Worm (Caenorhabditis elegans) whole organism, L4 larva: ENCODE results near the gene C05B5.11.

ENCODE experiments used
- F44E2.7 ChIP-seq: fragments of 200-800 bp; sonication (Bioruptor generic); IDR thresholded peaks from 2 replicates; pipeline ENCODE4 v2.1.2; 2022; ENCODE audit warnings: missing genetic modification characterization, missing compliant biosample characterization
- F49E8.2 ChIP-seq: sonication (generic microtip); optimal IDR thresholded peaks from 2 replicates; lab custom pipeline; 2016; ENCODE audit warnings: missing compliant biosample characterization, mild to moderate bottlenecking, missing genetic modification characterization, borderline replicate concordance
- R02D3.7 ChIP-seq: fragments of 150-350 bp; sonication (generic microtip); optimal IDR thresholded peaks from 3 replicates; lab custom pipeline; 2014; ENCODE audit warnings: missing biosample characterization, missing genetic modification characterization
- T20F7.1 ChIP-seq: fragments of 200-800 bp; sonication (Bioruptor generic); optimal IDR thresholded peaks from 2 replicates; lab custom pipeline; 2018; ENCODE audit warnings: mild to moderate bottlenecking, missing genetic modification characterization, missing compliant biosample characterization
- T26A8.4 ChIP-seq: fragments of 200-800 bp; sonication (Bioruptor generic); IDR thresholded peaks from 2 replicates; pipeline ENCODE4 v1.3.6; 2022; ENCODE audit warnings: missing genetic modification characterization, missing compliant biosample characterization
- Y105C5A.15 ChIP-seq: fragments of 200-800 bp; sonication (Bioruptor generic); IDR thresholded peaks from 2 replicates; pipeline ENCODE4 v1.3.6; 2022; ENCODE audit warnings: missing genetic modification characterization, missing compliant biosample characterization
- Y5F2A.4 ChIP-seq: fragments of 200-800 bp; sonication (Bioruptor generic); optimal IDR thresholded peaks from 2 replicates; lab custom pipeline; 2018; ENCODE audit warnings: mild to moderate bottlenecking, missing genetic modification characterization, missing compliant biosample characterization
- ZK546.5 ChIP-seq, 2 experiments: sonication (generic microtip); optimal IDR thresholded peaks; 2 replicates each; lab custom pipeline; 2017; ENCODE audit warnings: missing biosample characterization in 2 of 2, missing genetic modification characterization in 2 of 2
- ama-1 ChIP-seq: fragments of 150-350 bp; optimal IDR thresholded peaks from 2 replicates; lab custom pipeline; 2014; ENCODE audit warnings: inconsistent platforms, mixed read lengths
- attf-4 ChIP-seq: sonication (generic microtip); optimal IDR thresholded peaks from 3 replicates; lab custom pipeline; 2017; ENCODE audit warnings: missing biosample characterization, missing genetic modification characterization
- ceh-28 ChIP-seq: fragments of 150-350 bp; optimal IDR thresholded peaks from 2 replicates; lab custom pipeline; 2014; ENCODE audit warnings: missing biosample characterization, missing genetic modification reagents, missing genetic modification characterization
- ceh-44 ChIP-seq: fragments of 200-800 bp; sonication (Bioruptor generic); IDR thresholded peaks from 2 replicates; pipeline ENCODE4 v1.3.6; 2022; ENCODE audit warnings: missing genetic modification reagents, missing genetic modification characterization, missing compliant biosample characterization
- ces-1 ChIP-seq: fragments of 150-350 bp; sonication (generic microtip); optimal IDR thresholded peaks from 4 replicates; lab custom pipeline; 2014; ENCODE audit warnings: missing biosample characterization, missing genetic modification reagents, missing genetic modification characterization
- daf-12 ChIP-seq: fragments of 150-350 bp; optimal IDR thresholded peaks from 2 replicates; lab custom pipeline; 2014; ENCODE audit warnings: missing biosample characterization, missing genetic modification reagents, missing genetic modification characterization
- fos-1 ChIP-seq: fragments of 150-350 bp; optimal IDR thresholded peaks from 2 replicates; lab custom pipeline; 2014; ENCODE audit warnings: missing biosample characterization, missing genetic modification characterization
- hlh-11 ChIP-seq: fragments of 200-800 bp; sonication (Bioruptor generic); optimal IDR thresholded peaks from 2 replicates; lab custom pipeline; 2018; ENCODE audit warnings: mild to moderate bottlenecking, missing genetic modification characterization, missing compliant biosample characterization
- hmg-1.1 ChIP-seq: fragments of 200-800 bp; sonication (Bioruptor generic); IDR thresholded peaks from 2 replicates; pipeline ENCODE4 v1.3.6; 2022; ENCODE audit warnings: missing genetic modification reagents, missing genetic modification characterization, missing compliant biosample characterization
- lin-1 ChIP-seq: fragments of 200-800 bp; sonication (Bioruptor generic); IDR thresholded peaks from 2 replicates; pipeline ENCODE4 v1.3.6; 2022; ENCODE audit warnings: missing genetic modification reagents, missing genetic modification characterization, missing compliant biosample characterization
- lin-38 ChIP-seq: fragments of 200-800 bp; sonication (Bioruptor generic); IDR thresholded peaks from 2 replicates; pipeline ENCODE4 v1.3.6; 2022; ENCODE audit warnings: missing genetic modification reagents, missing genetic modification characterization, missing compliant biosample characterization
- madf-9 ChIP-seq: fragments of 200-800 bp; sonication (Bioruptor generic); conservative IDR thresholded peaks from 2 replicates; pipeline ENCODE4 v1.3.6; 2022; ENCODE audit warnings: missing genetic modification reagents, missing genetic modification characterization, missing compliant biosample characterization
- mes-2 ChIP-seq: sonication (generic microtip); optimal IDR thresholded peaks from 2 replicates; lab custom pipeline; 2016; ENCODE audit warnings: missing genotype, mild to moderate bottlenecking, missing genetic modification characterization, missing compliant biosample characterization; ENCODE audit not compliant: poor library complexity, severe bottlenecking
- nhr-11 ChIP-seq: fragments of 150-350 bp; optimal IDR thresholded peaks from 2 replicates; lab custom pipeline; 2014; ENCODE audit warnings: missing biosample characterization, missing genetic modification characterization
- nhr-237 ChIP-seq: sonication (generic microtip); optimal IDR thresholded peaks from 2 replicates; lab custom pipeline; 2017; ENCODE audit warnings: missing biosample characterization, missing genetic modification characterization
- nhr-25 ChIP-seq: sonication (generic microtip); optimal IDR thresholded peaks from 2 replicates; lab custom pipeline; 2017; ENCODE audit warnings: missing genetic modification characterization, mild to moderate bottlenecking, missing compliant biosample characterization, antibody characterized with exemption, moderate library complexity, borderline replicate concordance; ENCODE audit not compliant: insufficient read depth
- nhr-6 ChIP-seq: fragments of 150-350 bp; optimal IDR thresholded peaks from 2 replicates; lab custom pipeline; 2014; ENCODE audit warnings: missing biosample characterization, missing genetic modification characterization
- nhr-76 ChIP-seq: fragments of 150-350 bp; optimal IDR thresholded peaks from 2 replicates; lab custom pipeline; 2014; ENCODE audit warnings: missing biosample characterization, missing genetic modification characterization
- nhr-77 ChIP-seq: fragments of 150-350 bp; optimal IDR thresholded peaks from 2 replicates; lab custom pipeline; 2014; ENCODE audit warnings: missing biosample characterization, missing genetic modification characterization
- pha-4 ChIP-seq, 2 experiments: fragments of 150-350 bp in 1 of 2; fragments of 200-800 bp in 1 of 2; sonication (Bioruptor generic) in 1 of 2; IDR thresholded peaks in 1 of 2; optimal IDR thresholded peaks in 1 of 2; 2 replicates each; pipeline versions ENCODE4 v1.3.6 to Lab custom; 2014 to 2022; ENCODE audit warnings: missing genetic modification characterization in 2 of 2, missing genetic modification reagents in 2 of 2, missing biosample characterization in 1 of 2, missing compliant biosample characterization in 1 of 2
- pqm-1 ChIP-seq: sonication (generic microtip); optimal IDR thresholded peaks from 2 replicates; lab custom pipeline; 2017; ENCODE audit warnings: missing biosample characterization, missing genetic modification characterization
- rbr-2 ChIP-seq: sonication (generic microtip); optimal IDR thresholded peaks from 2 replicates; lab custom pipeline; 2016; ENCODE audit warnings: missing genotype, missing genetic modification characterization, missing compliant biosample characterization
- sdz-12 ChIP-seq: fragments of 200-800 bp; sonication (Bioruptor generic); optimal IDR thresholded peaks from 2 replicates; lab custom pipeline; 2018; ENCODE audit warnings: mild to moderate bottlenecking, missing genetic modification characterization, missing compliant biosample characterization
- snpc-4 ChIP-seq: fragments of 150-350 bp; optimal IDR thresholded peaks from 2 replicates; lab custom pipeline; 2014; ENCODE audit warnings: missing biosample characterization, missing genetic modification characterization
- spr-3 ChIP-seq: fragments of 200-800 bp; sonication (Bioruptor generic); optimal IDR thresholded peaks from 2 replicates; lab custom pipeline; 2018; ENCODE audit warnings: mild to moderate bottlenecking, missing genetic modification characterization, missing compliant biosample characterization
- tra-1 ChIP-seq: fragments of 200-800 bp; sonication (Bioruptor generic); IDR thresholded peaks from 2 replicates; pipeline ENCODE4 v1.3.6; 2022; ENCODE audit warnings: missing genetic modification reagents, missing genetic modification characterization, missing compliant biosample characterization
- unc-39 ChIP-seq: sonication (generic microtip); optimal IDR thresholded peaks from 2 replicates; lab custom pipeline; 2017; ENCODE audit warnings: missing biosample characterization, missing genetic modification characterization
- unc-62 ChIP-seq, 3 experiments: fragments of 150-350 bp in 1 of 3; sonication (generic microtip); optimal IDR thresholded peaks in 2 of 3; peaks in 1 of 3; 1 replicate in 1 of 3; 2 replicates in 2 of 3; lab custom pipeline; 2014 to 2017; ENCODE audit warnings: missing biosample characterization in 3 of 3, missing genetic modification characterization in 3 of 3, missing genetic modification reagents in 3 of 3, missing genotype in 1 of 3
- vab-7 ChIP-seq: fragments of 200-800 bp; sonication (Bioruptor generic); IDR thresholded peaks from 2 replicates; pipeline ENCODE4 v1.3.6; 2022; ENCODE audit warnings: missing genetic modification reagents, missing genetic modification characterization, missing compliant biosample characterization
- ztf-7 ChIP-seq: fragments of 150-350 bp; optimal IDR thresholded peaks from 2 replicates; lab custom pipeline; 2014; ENCODE audit warnings: missing biosample characterization, missing genetic modification characterization

C05B5.11 gene

DNA sequence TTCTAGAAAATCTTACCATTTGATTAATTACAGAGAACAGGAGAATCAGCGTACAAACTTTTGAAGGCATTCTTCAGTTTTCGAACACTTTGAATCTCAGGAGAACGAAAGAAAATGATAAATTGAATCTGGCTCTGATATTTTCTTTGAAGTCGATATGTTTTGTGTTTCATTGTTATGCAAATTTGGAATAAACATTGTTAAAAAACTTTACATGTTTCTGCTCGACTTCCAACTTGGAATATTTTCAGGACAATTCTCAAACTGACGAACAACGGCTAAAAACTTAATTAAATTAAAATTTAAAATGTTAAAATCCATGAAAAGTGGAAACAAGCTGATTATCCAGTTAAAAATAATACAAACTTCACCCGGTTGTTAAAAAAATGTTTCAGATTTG, 16.0 kb upstream of the C05B5.11 start, which contains the start of gene C05B5.1:
C05B5.1 (minus strand) TSS at position 101 of the 400 bp plus-strand sequence.
- TF ChIP-seq Y105C5A.15 = no peak
- no peak for TF ChIP-seq unc-62 (GFP tag; optimal IDR thresholded peaks at IDR 0.05 in 1 of 2; lab: Kevin White, UChicago)
- no peak for TF ChIP-seq unc-62 (tag; optimal IDR thresholded peaks at IDR 0.05; lab: Kevin White, UChicago)
- no peak for TF ChIP-seq ZK546.5 (tag; optimal IDR thresholded peaks at IDR 0.05; lab: Kevin White, UChicago)
- TF ChIP-seq spr-3 (GFP tag; lab: Kevin White, UChicago) = no peak
- no peak for TF ChIP-seq ceh-44
- no peak for TF ChIP-seq F49E8.2 (tag; lab: Kevin White, UChicago)
- TF ChIP-seq F44E2.7 (GFP tag; lab: Robert Waterston, UW) = no peak
- no peak for TF ChIP-seq nhr-76 (tag; lab: Kevin White, UChicago)
- no peak for TF ChIP-seq madf-9
- no peak for TF ChIP-seq mes-2 (tag; lab: Kevin White, UChicago)
- TF ChIP-seq nhr-6 (tag; lab: Kevin White, UChicago) = no peak
- no peak for TF ChIP-seq T20F7.1 (GFP tag; lab: Kevin White, UChicago)
- no peak for TF ChIP-seq daf-12 (tag; lab: Kevin White, UChicago)
- no peak for TF ChIP-seq ceh-28
- no peak for TF ChIP-seq pqm-1 (tag; lab: Kevin White, UChicago)
- no peak for TF ChIP-seq fos-1 (tag; lab: Kevin White, UChicago)
- TF ChIP-seq hlh-11 (tag; lab: Kevin White, UChicago) = no peak
- TF ChIP-seq unc-39 = no peak
- no peak for TF ChIP-seq nhr-25 (tag; lab: Kevin White, UChicago)
- no peak for TF ChIP-seq Y5F2A.4 (GFP tag; lab: Kevin White, UChicago)

DNA sequence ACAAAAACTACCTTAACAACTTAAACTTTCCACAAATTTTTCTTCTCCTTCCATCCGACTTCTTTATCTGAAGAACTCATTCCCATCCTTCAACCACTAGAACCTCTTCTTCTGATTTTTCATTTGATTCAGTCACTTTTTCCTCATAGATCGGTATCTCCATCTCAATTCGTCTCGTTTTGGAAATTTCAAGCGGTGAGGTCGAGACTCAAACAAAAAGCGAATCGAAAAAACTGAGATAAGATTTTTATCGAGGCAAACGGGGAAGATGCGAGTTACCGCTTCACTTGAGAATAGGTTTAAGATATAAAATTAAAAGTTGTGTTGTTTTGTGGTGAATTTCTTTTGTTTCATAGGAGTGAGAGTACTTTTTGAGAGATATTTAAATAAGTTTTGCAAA, 13.0 kb upstream of the C05B5.11 start:
- TF ChIP-seq sdz-12 (GFP tag; lab: Kevin White, UChicago) = no peak
- no peak for TF ChIP-seq ama-1 (lab: Kevin White, UChicago)
- TF ChIP-seq R02D3.7 (tag; lab: Kevin White, UChicago) = no peak
- no peak for TF ChIP-seq attf-4
- TF ChIP-seq lin-38 = no peak
- TF ChIP-seq ces-1 = no peak
- TF ChIP-seq F44E2.7 (GFP tag; lab: Robert Waterston, UW) = no peak
- TF ChIP-seq vab-7 = no peak
- no peak for TF ChIP-seq snpc-4 (tag; lab: Kevin White, UChicago)
- TF ChIP-seq tra-1 (GFP tag; lab: Robert Waterston, UW) = no peak
- no peak for TF ChIP-seq T26A8.4 (GFP tag; lab: Robert Waterston, UW)
- TF ChIP-seq pha-4 (GFP tag; IDR thresholded peaks at IDR 0.05; lab: Robert Waterston, UW) = no peak
- TF ChIP-seq pha-4 (tag; optimal IDR thresholded peaks at IDR 0.05; lab: Kevin White, UChicago) = no peak
- no peak for TF ChIP-seq fos-1 (tag; lab: Kevin White, UChicago)
- no peak for TF ChIP-seq ztf-7 (tag; lab: Kevin White, UChicago)
- no peak for TF ChIP-seq rbr-2
- TF ChIP-seq nhr-11 = no peak
- no peak for TF ChIP-seq nhr-237 (tag; lab: Kevin White, UChicago)
- TF ChIP-seq lin-1 (GFP tag; lab: Robert Waterston, UW) = no peak
- no peak for TF ChIP-seq hmg-1.1 (GFP tag; lab: Robert Waterston, UW)
- no peak for TF ChIP-seq mes-2 (tag; lab: Kevin White, UChicago)

DNA sequence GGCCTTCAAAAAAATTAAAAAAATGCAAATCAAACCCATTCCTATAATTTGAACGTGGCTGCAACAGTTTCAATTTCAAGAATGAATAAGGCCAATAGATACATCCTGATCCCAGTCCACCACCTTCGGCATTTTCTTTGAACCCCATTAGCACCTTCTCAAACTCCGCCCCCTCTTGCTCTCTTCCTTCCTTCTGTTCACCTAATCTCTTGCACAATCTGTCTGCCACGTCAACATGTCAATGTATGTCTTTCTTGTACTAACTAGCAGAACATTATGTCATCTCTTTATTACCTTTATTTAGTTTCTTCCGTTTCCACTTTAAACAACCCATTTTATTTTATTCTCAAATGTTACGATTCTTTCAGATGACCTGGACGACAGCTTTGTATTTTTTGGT, 10.8 kb upstream of the C05B5.11 start, which contains the start of gene C05B5.4:
C05B5.4 (plus strand) TSS at position 351 of the 400 bp plus-strand sequence.
- TF ChIP-seq nhr-77 (tag; lab: Kevin White, UChicago) = no peak
- TF ChIP-seq unc-62 (GFP tag; optimal IDR thresholded peaks at IDR 0.05 in 1 of 2; lab: Kevin White, UChicago) = peak in 1 of 2 experiments; percentile 53
- TF ChIP-seq unc-62 (tag; optimal IDR thresholded peaks at IDR 0.05; lab: Kevin White, UChicago) = no peak
